Worm (Caenorhabditis elegans) whole organism, midembryonic: ENCODE measurements around the gene xbx-6.

ENCODE experiments used
- T22C8.4 ChIP-seq: fragments of 200-800 bp; sonication (Bioruptor generic); IDR thresholded peaks from 2 replicates; pipeline ENCODE4 v1.3.6; 2022; ENCODE audit warnings: missing genetic modification characterization, missing compliant biosample characterization
- flt-1 ChIP-seq: fragments of 200-800 bp; sonication (Bioruptor generic); IDR thresholded peaks from 2 replicates; pipeline ENCODE4 v1.3.6; 2022; ENCODE audit warnings: missing genetic modification characterization, missing compliant biosample characterization
- klf-2 ChIP-seq: fragments of 200-800 bp; sonication (Bioruptor generic); conservative IDR thresholded peaks from 2 replicates; pipeline ENCODE4 v1.3.6; 2022; ENCODE audit warnings: missing genetic modification reagents, missing genetic modification characterization, missing compliant biosample characterization
- tab-1 ChIP-seq: fragments of 200-800 bp; sonication (Bioruptor generic); IDR thresholded peaks from 2 replicates; pipeline ENCODE4 v1.3.6; 2022; ENCODE audit warnings: missing genetic modification characterization, missing compliant biosample characterization
- ztf-29 ChIP-seq: fragments of 200-800 bp; sonication (Bioruptor generic); IDR thresholded peaks from 2 replicates; pipeline ENCODE4 v1.3.6; 2022; ENCODE audit warnings: missing genetic modification reagents, missing genetic modification characterization, missing compliant biosample characterization

- no peak for TF ChIP-seq flt-1 (GFP tag; lab: Robert Waterston, UW)
- no peak for TF ChIP-seq T22C8.4 (GFP tag; lab: Robert Waterston, UW)
- TF ChIP-seq tab-1 (GFP tag; lab: Robert Waterston, UW): no peak
- no peak for TF ChIP-seq klf-2 (GFP tag; lab: Robert Waterston, UW)
- no peak for TF ChIP-seq ztf-29 (GFP tag; lab: Robert Waterston, UW)
These were observed 17.3 kb upstream of the xbx-6 start, which contains the start of gene ZK287.4 for ce11 chrV:9685559-9685958.
